Fruit fly (Drosophila melanogaster) whole organism, embryonic: ENCODE data around the gene Ndfip.

ENCODE experiments used
- Antp ChIP-seq: fragments of 200-800 bp; sonication (Bioruptor generic); optimal IDR thresholded peaks from 3 replicates; lab custom pipeline; 2016; ENCODE audit warnings: missing biosample characterization, missing genetic modification characterization
- Atf-2 ChIP-seq: fragments of 200-800 bp; sonication (Bioruptor generic); optimal IDR thresholded peaks from 2 replicates; lab custom pipeline; 2016; ENCODE audit warnings: missing biosample characterization, missing genetic modification characterization
- Atf3 ChIP-seq: fragments of 200-800 bp; sonication (Bioruptor generic); optimal IDR thresholded peaks from 3 replicates; lab custom pipeline; 2016; ENCODE audit warnings: missing biosample characterization, missing genetic modification characterization
- CG10209 ChIP-seq: fragments of 200-800 bp; sonication (Bioruptor generic); optimal IDR thresholded peaks from 3 replicates; lab custom pipeline; 2017; ENCODE audit warnings: missing biosample characterization, mild to moderate bottlenecking, missing genetic modification characterization, missing genetic modification reagents
- CG10267 ChIP-seq: fragments of 200-800 bp; sonication (Bioruptor generic); optimal IDR thresholded peaks from 2 replicates; lab custom pipeline; 2018; ENCODE audit warnings: missing biosample characterization, mild to moderate bottlenecking, missing genetic modification characterization, moderate library complexity
- CG11456 ChIP-seq: fragments of 200-800 bp; sonication (Bioruptor generic); IDR thresholded peaks from 3 replicates; pipeline ENCODE4 v1.3.6; 2022; ENCODE audit warnings: missing biosample characterization, missing genetic modification characterization
- CG15269 ChIP-seq: fragments of 200-800 bp; sonication (Bioruptor generic); optimal IDR thresholded peaks from 2 replicates; lab custom pipeline; 2018; ENCODE audit warnings: missing biosample characterization, mild to moderate bottlenecking, missing genetic modification characterization, moderate library complexity
- CG15601 ChIP-seq: fragments of 200-800 bp; sonication (Bioruptor generic); optimal IDR thresholded peaks from 3 replicates; lab custom pipeline; 2019; ENCODE audit warnings: missing biosample characterization, mild to moderate bottlenecking, missing genetic modification characterization, moderate library complexity
- CG16815 ChIP-seq: fragments of 200-800 bp; sonication (Bioruptor generic); optimal IDR thresholded peaks from 3 replicates; lab custom pipeline; 2017; ENCODE audit warnings: missing biosample characterization, mild to moderate bottlenecking, missing genetic modification characterization
- CG17361 ChIP-seq: fragments of 200-800 bp; sonication (Bioruptor generic); IDR thresholded peaks from 3 replicates; pipeline ENCODE4 v1.3.6; 2022; ENCODE audit warnings: missing biosample characterization, missing genetic modification characterization
- CG17912 ChIP-seq: fragments of 200-800 bp; sonication (Bioruptor generic); optimal IDR thresholded peaks from 2 replicates; lab custom pipeline; 2018; ENCODE audit warnings: missing biosample characterization, mild to moderate bottlenecking, missing genetic modification characterization
- CG2202 ChIP-seq: fragments of 200-800 bp; sonication (Bioruptor generic); optimal IDR thresholded peaks from 2 replicates; lab custom pipeline; 2018; ENCODE audit warnings: missing biosample characterization, mild to moderate bottlenecking, missing genetic modification characterization
- CG2875 ChIP-seq: fragments of 200-800 bp; sonication (Bioruptor generic); optimal IDR thresholded peaks from 2 replicates; lab custom pipeline; 2017; ENCODE audit warnings: missing biosample characterization, mild to moderate bottlenecking, missing genetic modification characterization, missing genetic modification reagents
- CG3281 ChIP-seq: fragments of 200-800 bp; sonication (Bioruptor generic); optimal IDR thresholded peaks from 3 replicates; lab custom pipeline; 2017; ENCODE audit warnings: missing biosample characterization, mild to moderate bottlenecking, missing genetic modification characterization
- CG34376 ChIP-seq: fragments of 200-800 bp; sonication (Bioruptor generic); optimal IDR thresholded peaks from 2 replicates; lab custom pipeline; 2018; ENCODE audit warnings: missing biosample characterization, mild to moderate bottlenecking, missing genetic modification characterization
- CG4282 ChIP-seq: fragments of 200-800 bp; sonication (Bioruptor generic); optimal IDR thresholded peaks from 2 replicates; lab custom pipeline; 2016; ENCODE audit warnings: missing biosample characterization, missing genetic modification characterization
- CG4360 ChIP-seq: fragments of 200-800 bp; sonication (Bioruptor generic); IDR thresholded peaks from 2 replicates; pipeline ENCODE4 v1.3.6; 2022; ENCODE audit warnings: missing biosample characterization, missing genetic modification characterization
- CG4424 ChIP-seq: fragments of 200-800 bp; sonication (Bioruptor generic); optimal IDR thresholded peaks from 3 replicates; lab custom pipeline; 2016; ENCODE audit warnings: missing biosample characterization, missing genetic modification characterization
- CG4820 ChIP-seq: fragments of 200-800 bp; sonication (Bioruptor generic); optimal IDR thresholded peaks from 3 replicates; lab custom pipeline; 2016; ENCODE audit warnings: missing biosample characterization, missing genetic modification characterization
- CG5180 ChIP-seq: fragments of 200-800 bp; sonication (Bioruptor generic); optimal IDR thresholded peaks from 3 replicates; lab custom pipeline; 2017; ENCODE audit warnings: missing biosample characterization, missing genetic modification characterization, mild to moderate bottlenecking, moderate library complexity, missing genetic modification reagents
- CG8290 ChIP-seq, 3 experiments: fragments of 200-800 bp; sonication (Bioruptor generic); optimal IDR thresholded peaks; 2 replicates each; lab custom pipeline; 2016 to 2019; ENCODE audit warnings: missing biosample characterization in 3 of 3, missing genetic modification characterization in 3 of 3, mild to moderate bottlenecking in 2 of 3, moderate library complexity in 1 of 3
- Doc3 ChIP-seq: fragments of 200-800 bp; sonication (Bioruptor generic); IDR thresholded peaks from 3 replicates; pipeline ENCODE4 v1.3.6; 2022; ENCODE audit warnings: missing biosample characterization, missing genetic modification characterization; ENCODE audit not compliant: partially characterized antibody
- Dp ChIP-seq: fragments of 200-800 bp; sonication (Bioruptor generic); optimal IDR thresholded peaks from 2 replicates; lab custom pipeline; 2018; ENCODE audit warnings: missing biosample characterization, mild to moderate bottlenecking, missing genetic modification characterization, moderate library complexity
- Ets97D ChIP-seq: fragments of 200-800 bp; sonication (Bioruptor generic); optimal IDR thresholded peaks from 3 replicates; lab custom pipeline; 2016; ENCODE audit warnings: missing biosample characterization, missing genetic modification characterization
- HmgD ChIP-seq: fragments of 200-800 bp; sonication (Bioruptor generic); optimal IDR thresholded peaks from 3 replicates; lab custom pipeline; 2016; ENCODE audit warnings: missing biosample characterization, missing genetic modification characterization
- Hr3 ChIP-seq: fragments of 200-800 bp; sonication (Bioruptor generic); optimal IDR thresholded peaks from 3 replicates; lab custom pipeline; 2016; ENCODE audit warnings: missing biosample characterization, missing genetic modification characterization
- Lhr ChIP-seq: fragments of 200-800 bp; sonication (Bioruptor generic); optimal IDR thresholded peaks from 3 replicates; lab custom pipeline; 2017; ENCODE audit warnings: mild to moderate bottlenecking, missing biosample characterization, missing genetic modification reagents, missing genetic modification characterization
- Max ChIP-seq: fragments of 200-800 bp; sonication (Bioruptor generic); optimal IDR thresholded peaks from 2 replicates; lab custom pipeline; 2016; ENCODE audit warnings: missing biosample characterization, mild to moderate bottlenecking, missing genetic modification characterization
- NC2α ChIP-seq: fragments of 200-800 bp; sonication (Bioruptor generic); optimal IDR thresholded peaks from 2 replicates; lab custom pipeline; 2016; ENCODE audit warnings: missing biosample characterization, missing genetic modification characterization
- Pdp1 ChIP-seq, 2 experiments: fragments of 200-800 bp; sonication (Bioruptor generic); optimal IDR thresholded peaks; 3 replicates each; lab custom pipeline; 2016; ENCODE audit warnings: missing biosample characterization in 2 of 2, missing genetic modification characterization in 2 of 2, mild to moderate bottlenecking in 1 of 2, moderate library complexity in 1 of 2
- Poxn ChIP-seq: fragments of 200-800 bp; sonication (Bioruptor generic); IDR thresholded peaks from 2 replicates; pipeline ENCODE4 v1.3.6; 2022; ENCODE audit warnings: missing biosample characterization, missing genetic modification characterization
- Xbp1 ChIP-seq: fragments of 200-800 bp; sonication (Bioruptor generic); optimal IDR thresholded peaks from 3 replicates; lab custom pipeline; 2016; ENCODE audit warnings: missing biosample characterization, mild to moderate bottlenecking, missing genetic modification characterization
- ac ChIP-seq: fragments of 200-800 bp; sonication (Bioruptor generic); optimal IDR thresholded peaks from 3 replicates; lab custom pipeline; 2017; ENCODE audit warnings: missing biosample characterization, mild to moderate bottlenecking, missing genetic modification characterization
- ash1 ChIP-seq: fragments of 200-800 bp; sonication (Bioruptor generic); optimal IDR thresholded peaks from 2 replicates; lab custom pipeline; 2018; ENCODE audit warnings: missing biosample characterization, mild to moderate bottlenecking, missing genetic modification characterization
- bab2 ChIP-seq: fragments of 200-800 bp; sonication (Bioruptor generic); optimal IDR thresholded peaks from 2 replicates; lab custom pipeline; 2016; ENCODE audit warnings: missing biosample characterization, missing genetic modification characterization
- bigmax ChIP-seq: fragments of 200-800 bp; sonication (Bioruptor generic); optimal IDR thresholded peaks from 2 replicates; lab custom pipeline; 2018; ENCODE audit warnings: missing biosample characterization, mild to moderate bottlenecking, missing genetic modification characterization
- cg ChIP-seq: fragments of 200-800 bp; sonication (Bioruptor generic); optimal IDR thresholded peaks from 3 replicates; lab custom pipeline; 2019; ENCODE audit warnings: missing biosample characterization, mild to moderate bottlenecking, missing genetic modification characterization, moderate library complexity
- en ChIP-seq: fragments of 200-800 bp; sonication (Bioruptor generic); optimal IDR thresholded peaks from 2 replicates; lab custom pipeline; 2016; ENCODE audit warnings: missing biosample characterization, missing genetic modification characterization
- fru ChIP-seq: fragments of >200 bp; optimal IDR thresholded peaks from 2 replicates; lab custom pipeline; 2017
- gce ChIP-seq: fragments of 200-800 bp; sonication (Bioruptor generic); IDR thresholded peaks from 3 replicates; pipeline ENCODE4 v1.3.6; 2022; ENCODE audit warnings: missing biosample characterization, missing genetic modification characterization
- h ChIP-seq: fragments of >200 bp; optimal IDR thresholded peaks from 2 replicates; lab custom pipeline; 2017
- ind ChIP-seq: fragments of 200-800 bp; sonication (Bioruptor generic); optimal IDR thresholded peaks from 3 replicates; lab custom pipeline; 2016; ENCODE audit warnings: missing biosample characterization, missing genetic modification characterization
- inv ChIP-seq: fragments of 200-800 bp; sonication (Bioruptor generic); IDR thresholded peaks from 2 replicates; pipeline ENCODE4 v1.3.6; 2022; ENCODE audit warnings: missing biosample characterization, missing genetic modification characterization; ENCODE audit not compliant: partially characterized antibody
- ken ChIP-seq: fragments of 200-800 bp; sonication (Bioruptor generic); IDR thresholded peaks from 3 replicates; pipeline ENCODE4 v1.3.6; 2022; ENCODE audit warnings: missing biosample characterization, missing genetic modification characterization
- nmo ChIP-seq: fragments of 200-800 bp; sonication (Bioruptor generic); optimal IDR thresholded peaks from 2 replicates; lab custom pipeline; 2018; ENCODE audit warnings: missing biosample characterization, mild to moderate bottlenecking, missing genetic modification characterization, moderate library complexity
- nom ChIP-seq: fragments of 200-800 bp; sonication (Bioruptor generic); optimal IDR thresholded peaks from 2 replicates; lab custom pipeline; 2017; ENCODE audit warnings: missing biosample characterization, missing genetic modification characterization, mild to moderate bottlenecking, moderate library complexity, missing genetic modification reagents
- p53 ChIP-seq: fragments of 200-800 bp; sonication (Bioruptor generic); optimal IDR thresholded peaks from 2 replicates; lab custom pipeline; 2016; ENCODE audit warnings: missing biosample characterization, missing genetic modification characterization
- stc ChIP-seq: fragments of 200-800 bp; sonication (Bioruptor generic); IDR thresholded peaks from 2 replicates; pipeline ENCODE4 v1.3.6; 2022; ENCODE audit warnings: missing biosample characterization, missing genetic modification characterization
- tin ChIP-seq: fragments of 200-800 bp; sonication (Bioruptor generic); optimal IDR thresholded peaks from 3 replicates; lab custom pipeline; 2016; ENCODE audit warnings: missing biosample characterization, missing genetic modification characterization
- trem ChIP-seq: fragments of 200-800 bp; optimal IDR thresholded peaks from 3 replicates; lab custom pipeline; 2019; ENCODE audit warnings: missing biosample characterization, mild to moderate bottlenecking, missing genetic modification characterization, moderate library complexity

Ndfip gene

DNA sequence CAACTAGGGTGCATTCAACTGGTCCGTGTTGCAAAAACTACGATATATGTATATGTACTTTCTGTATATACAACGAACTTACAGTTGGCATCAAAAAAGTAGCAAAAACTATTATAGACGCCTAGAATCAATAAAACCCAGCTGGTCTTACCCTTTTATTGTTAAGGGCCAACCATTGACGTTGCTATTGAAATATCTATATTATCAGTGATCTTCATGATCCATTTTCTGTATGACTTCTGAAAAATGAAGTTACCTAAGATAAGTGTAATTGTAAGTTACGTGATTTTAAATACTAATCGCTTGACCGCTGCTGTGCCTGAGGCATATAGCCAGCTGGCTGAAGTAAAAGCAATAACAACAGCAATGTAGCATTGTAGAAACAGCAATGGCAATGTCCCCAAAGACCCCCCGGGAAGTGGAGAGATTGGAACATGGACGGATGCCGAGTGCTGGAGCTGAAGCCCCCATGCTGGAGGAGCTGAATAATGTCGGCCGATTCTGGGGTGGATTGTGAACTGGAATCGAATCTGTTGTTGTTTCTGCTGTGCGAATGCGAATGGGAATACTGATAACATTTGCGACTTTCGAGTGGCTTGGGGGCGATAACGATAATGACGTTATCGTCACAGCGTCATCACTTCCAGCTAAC, 3.8 kb upstream of the Ndfip start (continued):
- TF ChIP-seq CG3281 (GFP tag; lab: Kevin White, UChicago), result peak; percentile 65
- TF ChIP-seq CG17912, result no peak
- TF ChIP-seq Poxn (GFP tag; lab: Robert Waterston, UW), result no peak
- TF ChIP-seq nmo (GFP tag; lab: Kevin White, UChicago), result peak; percentile 49
- TF ChIP-seq CG2875 (GFP tag; lab: Kevin White, UChicago), result no peak
- TF ChIP-seq en (GFP tag; lab: Kevin White, UChicago), result no peak
- no peak for TF ChIP-seq HmgD
- TF ChIP-seq Ets97D, result no peak
- no peak for TF ChIP-seq CG11456 (GFP tag; lab: Robert Waterston, UW)
- no peak for TF ChIP-seq h
- TF ChIP-seq CG15269, result peak; percentile 54
- TF ChIP-seq fru, result no peak
- peak; percentile 27 for TF ChIP-seq CG10267 (tag; lab: Kevin White, UChicago)
- TF ChIP-seq Max (GFP tag; lab: Kevin White, UChicago), result peak; percentile 24
- peak; percentile 30; the same call in 1 of the 2 replicates for TF ChIP-seq CG4360 (GFP tag; lab: Robert Waterston, UW)
- TF ChIP-seq CG8290 (GFP tag; optimal IDR thresholded peaks at IDR 0.05; lab: Kevin White, UChicago), result no peak
- TF ChIP-seq CG8290 (tag; optimal IDR thresholded peaks at IDR 0.05; lab: Kevin White, UChicago), result no peak
- TF ChIP-seq Atf3 (GFP tag; lab: Kevin White, UChicago), result no peak
- no peak for TF ChIP-seq CG34376 (GFP tag; lab: Kevin White, UChicago)
- no peak for TF ChIP-seq NC2α (GFP tag; lab: Kevin White, UChicago)
- no peak for TF ChIP-seq Hr3 (GFP tag; lab: Kevin White, UChicago)
- TF ChIP-seq CG4424 (GFP tag; lab: Kevin White, UChicago), result no peak
- peak; percentile 11 for TF ChIP-seq bab2 (GFP tag; lab: Kevin White, UChicago)
- no peak for TF ChIP-seq CG5180
- TF ChIP-seq Antp (GFP tag; lab: Kevin White, UChicago), result peak; percentile 4
- TF ChIP-seq Dp, result no peak
- peak; percentile 10 for TF ChIP-seq CG15601 (tag; lab: Kevin White, UChicago)
- TF ChIP-seq CG17361 (GFP tag; lab: Robert Waterston, UW), result no peak; the same call in 2 of the 3 replicates
- no peak for TF ChIP-seq cg
- no peak for TF ChIP-seq Atf-2 (GFP tag; lab: Kevin White, UChicago)
- TF ChIP-seq gce (GFP tag; lab: Robert Waterston, UW), result no peak
- peak; percentile 47 for TF ChIP-seq trem (tag; lab: Kevin White, UChicago)
- TF ChIP-seq tin, result peak; percentile 2
- peak; percentile 43; the same call in 1 of the 2 replicates for TF ChIP-seq stc (GFP tag; lab: Robert Waterston, UW)
- TF ChIP-seq bigmax (GFP tag; lab: Kevin White, UChicago), result no peak
- TF ChIP-seq Pdp1 (GFP tag; optimal IDR thresholded peaks at IDR 0.05; lab: Kevin White, UChicago), result peak; percentile 3 to 35
- TF ChIP-seq p53 (GFP tag; lab: Kevin White, UChicago), result no peak
- TF ChIP-seq ac, result no peak
- TF ChIP-seq Lhr (GFP tag; lab: Kevin White, UChicago), result no peak
- no peak for TF ChIP-seq CG16815 (GFP tag; lab: Kevin White, UChicago)
- TF ChIP-seq nom (GFP tag; lab: Kevin White, UChicago), result peak; percentile 71
- no peak for TF ChIP-seq inv
- TF ChIP-seq CG4282 (GFP tag; lab: Kevin White, UChicago), result no peak
- peak; percentile 36 for TF ChIP-seq ind
- TF ChIP-seq CG2202, result peak; percentile 22
- no peak for TF ChIP-seq Doc3
- TF ChIP-seq CG10209 (GFP tag; lab: Kevin White, UChicago), result no peak
- peak; percentile 27 for TF ChIP-seq CG4820
- TF ChIP-seq ken (GFP tag; lab: Robert Waterston, UW), result no peak
- peak; percentile 26 for TF ChIP-seq Xbp1 (GFP tag; lab: Kevin White, UChicago)
- no peak for TF ChIP-seq ash1 (GFP tag; lab: Kevin White, UChicago)
